Worm (Caenorhabditis elegans) whole organism, L1 larva: ENCODE data around the gene B0546.4.

ENCODE experiments used
- aha-1 ChIP-seq: fragments of 150-350 bp; optimal IDR thresholded peaks from 2 replicates; lab custom pipeline; 2014; ENCODE audit warnings: missing biosample characterization, missing genetic modification characterization
- elt-2 ChIP-seq: sonication (generic microtip); optimal IDR thresholded peaks from 2 replicates; lab custom pipeline; 2016; ENCODE audit warnings: missing genetic modification characterization, mild to moderate bottlenecking, inconsistent platforms, missing compliant biosample characterization, missing genetic modification reagents
- fos-1 ChIP-seq: fragments of 150-350 bp; optimal IDR thresholded peaks from 2 replicates; lab custom pipeline; 2014; ENCODE audit warnings: missing biosample characterization, missing genetic modification characterization
- jun-1 ChIP-seq: fragments of 150-350 bp; optimal IDR thresholded peaks from 2 replicates; lab custom pipeline; 2014; ENCODE audit warnings: missing biosample characterization, missing genetic modification reagents, missing genetic modification characterization
- nhr-28 ChIP-seq: fragments of 150-350 bp; optimal IDR thresholded peaks from 2 replicates; lab custom pipeline; 2014; ENCODE audit warnings: missing biosample characterization, missing genetic modification characterization
- pag-3 ChIP-seq: sonication (generic microtip); optimal IDR thresholded peaks from 2 replicates; lab custom pipeline; 2017; ENCODE audit warnings: missing genetic modification characterization, mild to moderate bottlenecking, missing compliant biosample characterization, antibody characterized with exemption, borderline replicate concordance; ENCODE audit not compliant: insufficient read depth
- rnt-1 ChIP-seq: sonication (generic microtip); optimal IDR thresholded peaks from 2 replicates; lab custom pipeline; 2016; ENCODE audit warnings: mild to moderate bottlenecking, missing genetic modification characterization, moderate library complexity, missing compliant biosample characterization
- unc-62 ChIP-seq: fragments of 150-350 bp; optimal IDR thresholded peaks from 2 replicates; lab custom pipeline; 2014; ENCODE audit warnings: missing biosample characterization, missing genetic modification reagents, missing genetic modification characterization

- TF ChIP-seq fos-1 (tag; lab: Kevin White, UChicago), result no peak
- no peak for TF ChIP-seq aha-1
- TF ChIP-seq pag-3 (tag; lab: Kevin White, UChicago), result no peak
- no peak for TF ChIP-seq unc-62 (GFP tag; lab: Kevin White, UChicago)
- TF ChIP-seq rnt-1 (tag; lab: Kevin White, UChicago), result no peak
- no peak for TF ChIP-seq elt-2 (tag; lab: Kevin White, UChicago)
- TF ChIP-seq jun-1 (tag; lab: Kevin White, UChicago), result no peak
- no peak for TF ChIP-seq nhr-28 (tag; lab: Kevin White, UChicago)
These were observed 42.8 kb downstream of the B0546.4 start, which contains the start of gene F42A6.2 for ce11 chrIV:3341170-3341569.
